Fruit fly (Drosophila melanogaster): Measurements from ENCODE around the gene Ada2b.
A peak's percentile ranks its signal among the peaks of the same experiment; 100 is the strongest.

Ada2b gene

DNA sequence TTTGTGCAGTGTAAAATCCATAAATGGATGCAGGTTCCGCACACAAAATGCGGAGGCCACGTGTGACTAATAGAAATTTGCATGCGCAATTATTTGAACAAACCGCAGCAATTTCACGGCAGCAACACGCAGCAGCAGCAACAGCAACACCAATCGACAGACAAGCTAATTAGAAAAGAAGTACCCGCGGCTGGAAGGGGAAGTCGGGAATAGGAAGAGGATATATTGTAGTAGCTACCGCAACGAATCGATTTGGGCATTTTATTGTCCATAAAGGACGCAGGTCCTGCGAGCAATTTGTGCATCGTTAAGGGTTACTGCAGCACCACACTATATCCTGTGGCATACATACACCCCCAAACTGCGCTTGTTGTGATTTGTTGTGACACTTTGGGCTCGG lies 47.2 kb downstream of the Ada2b start:
- TF ChIP-seq bowl (GFP tag; IDR thresholded peaks at IDR 0.05) (no peak), croc (GFP tag; conservative IDR thresholded peaks at IDR 0.05) (no peak), CG8281 (tag; optimal IDR thresholded peaks at IDR 0.05) (no peak), cad (GFP tag; optimal IDR thresholded peaks at IDR 0.05) (peak; percentile 64), HLH4C (GFP tag; IDR thresholded peaks at IDR 0.05; ENCODE audit: partially characterized antibody) (no peak), zen (tag; optimal IDR thresholded peaks at IDR 0.05) (peak; percentile 73), CG16813 (GFP tag; IDR thresholded peaks at IDR 0.05; ENCODE audit: partially characterized antibody) (peak; percentile 11; the same call in 1 of the 3 replicates), B-H1 (GFP tag; IDR thresholded peaks at IDR 0.05) (no peak), CG31365 (tag; optimal IDR thresholded peaks at IDR 0.05) (no peak), CG2120 (GFP tag; optimal IDR thresholded peaks at IDR 0.05) (no peak), CG13424 (tag; optimal IDR thresholded peaks at IDR 0.05) (no peak), Xrp1 (GFP tag; IDR thresholded peaks at IDR 0.05) (no peak), gsb-n (tag; optimal IDR thresholded peaks at IDR 0.05) (peak; percentile 79), prd (optimal IDR thresholded peaks at IDR 0.05) (no peak), prd (GFP tag; IDR thresholded peaks at IDR 0.05) (peak; percentile 42; the same call in 1 of the 3 replicates), wdn (GFP tag; IDR thresholded peaks at IDR 0.05) (no peak), lmd (GFP tag; IDR thresholded peaks at IDR 0.05) (no peak)

DNA sequence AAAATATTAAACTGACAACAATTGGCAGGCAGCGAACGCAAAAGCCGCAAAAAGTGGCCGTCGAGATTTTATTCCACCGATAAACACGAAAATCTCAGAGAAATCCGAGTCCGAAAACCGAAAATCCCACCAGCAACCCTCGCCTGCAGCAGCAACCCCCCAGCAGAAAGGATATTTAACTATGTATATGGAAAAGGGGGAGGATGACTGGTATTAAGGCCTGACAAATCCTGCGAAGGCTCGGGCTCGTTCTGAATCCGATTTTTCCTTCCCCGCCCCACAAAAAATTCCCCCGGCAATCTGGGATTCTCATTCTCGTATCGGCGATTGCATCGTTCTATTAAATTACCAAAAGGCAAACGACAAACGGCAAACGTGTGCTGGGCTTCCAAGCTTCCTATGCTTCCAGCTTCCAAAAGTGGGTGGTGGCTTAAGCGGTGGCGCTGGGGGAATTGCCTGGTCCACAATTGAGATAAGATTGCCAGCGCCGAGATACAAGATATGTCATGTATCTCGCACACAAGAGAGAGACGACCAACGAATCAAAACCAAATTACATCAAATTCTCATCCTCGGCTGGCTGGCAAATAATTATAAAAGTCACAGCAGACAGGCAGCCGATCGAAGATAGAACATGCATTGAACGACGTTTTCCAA lies 47.9 kb downstream of the Ada2b start:
- no peak for TF ChIP-seq CG8290 (GFP tag; optimal IDR thresholded peaks at IDR 0.05)
- TF ChIP-seq CG8290 (tag; optimal IDR thresholded peaks at IDR 0.05), result no peak
- no peak for TF ChIP-seq Jarid2 (GFP tag; optimal IDR thresholded peaks at IDR 0.05)
- no peak for TF ChIP-seq CG8478 (optimal IDR thresholded peaks at IDR 0.05)
- peak; percentile 78 for TF ChIP-seq Nf-YB (GFP tag; optimal IDR thresholded peaks at IDR 0.05)
- no peak for TF ChIP-seq ranshi (GFP tag; IDR thresholded peaks at IDR 0.05)
- TF ChIP-seq CG7556 (GFP tag; optimal IDR thresholded peaks at IDR 0.05), result no peak
- TF ChIP-seq jigr1 (GFP tag; IDR thresholded peaks at IDR 0.05), result no peak
- no peak for TF ChIP-seq CG33213 (GFP tag; optimal IDR thresholded peaks at IDR 0.05)
- peak; percentile 52 for TF ChIP-seq Nf-YC (tag; optimal IDR thresholded peaks at IDR 0.05)
- peak; percentile 96 for TF ChIP-seq grn (GFP tag; optimal IDR thresholded peaks at IDR 0.05)
- TF ChIP-seq Opbp (GFP tag; IDR thresholded peaks at IDR 0.05; ENCODE audit: partially characterized antibody), result no peak
- no peak for TF ChIP-seq CG11093 (GFP tag; IDR thresholded peaks at IDR 0.05)
- TF ChIP-seq CG17912 (GFP tag; optimal IDR thresholded peaks at IDR 0.05), result no peak
- no peak for TF ChIP-seq CG1233 (GFP tag; optimal IDR thresholded peaks at IDR 0.05)
- no peak for TF ChIP-seq CG16779 (GFP tag; IDR thresholded peaks at IDR 0.05)
- no peak for TF ChIP-seq nerfin-2 (GFP tag; IDR thresholded peaks at IDR 0.05; ENCODE audit: partially characterized antibody)
- no peak for TF ChIP-seq Six4 (GFP tag; optimal IDR thresholded peaks at IDR 0.05)
- no peak for TF ChIP-seq YL-1 (GFP tag; optimal IDR thresholded peaks at IDR 0.05)
- no peak for TF ChIP-seq vvl (GFP tag; IDR thresholded peaks at IDR 0.05)
- no peak for TF ChIP-seq lov (optimal IDR thresholded peaks at IDR 0.05)
- no peak for TF ChIP-seq lov (GFP tag; IDR thresholded peaks at IDR 0.05)
- no peak for TF ChIP-seq eyg (GFP tag; optimal IDR thresholded peaks at IDR 0.05)
- TF ChIP-seq CG1603 (tag; optimal IDR thresholded peaks at IDR 0.05), result no peak
- TF ChIP-seq sens (GFP tag), result peak; percentile 22
- no peak for TF ChIP-seq CG14710 (tag; optimal IDR thresholded peaks at IDR 0.05)
- no peak for TF ChIP-seq kah (GFP tag; optimal IDR thresholded peaks at IDR 0.05)
- TF ChIP-seq Elba2 (GFP tag; optimal IDR thresholded peaks at IDR 0.05), result no peak
- TF ChIP-seq salm (tag; optimal IDR thresholded peaks at IDR 0.05), result no peak
- TF ChIP-seq E2f2 (GFP tag; IDR thresholded peaks at IDR 0.05), result no peak
- TF ChIP-seq D19A (tag; optimal IDR thresholded peaks at IDR 0.05), result no peak
- no peak for TF ChIP-seq CG11560 (tag; IDR thresholded peaks at IDR 0.05)
- no peak for TF ChIP-seq Hr3 (GFP tag; optimal IDR thresholded peaks at IDR 0.05)
- TF ChIP-seq phol (tag; optimal IDR thresholded peaks at IDR 0.05), result no peak
- TF ChIP-seq Blimp-1 (GFP tag; optimal IDR thresholded peaks at IDR 0.05), result no peak

Data from whole organism, embryonic.